Worm (Caenorhabditis elegans) whole organism, L2 larva: Measurements from ENCODE around the gene C44C10.12.

ENCODE experiments used
- ceh-82 ChIP-seq: fragments of 150-350 bp; optimal IDR thresholded peaks from 2 replicates; lab custom pipeline; 2014; ENCODE audit warnings: missing biosample characterization, missing genetic modification characterization
- lsy-2 ChIP-seq, 2 experiments: fragments of 150-350 bp in 1 of 2; sonication (generic microtip) in 1 of 2; optimal IDR thresholded peaks; 2 replicates each; lab custom pipeline; 2014 to 2017; ENCODE audit warnings: missing biosample characterization in 2 of 2, missing genetic modification characterization in 2 of 2

- TF ChIP-seq ceh-82 (tag; lab: Kevin White, UChicago) (no peak), lsy-2 (tag; optimal IDR thresholded peaks at IDR 0.05; lab: Kevin White, UChicago) (no peak)
These were observed 40.3 kb downstream of the C44C10.12 start, which contains the start of gene D1053.3 for ce11 chrX:11737053-11737452.
